Fruit fly (Drosophila melanogaster) whole organism, embryonic: ENCODE data around the gene CG34297.

Experiments
- Bgb ChIP-seq: fragments of 200-800 bp; sonication (Bioruptor generic); IDR thresholded peaks from 2 replicates; pipeline ENCODE4 v1.3.6; 2022; ENCODE audit warnings: missing biosample characterization, missing genetic modification characterization; ENCODE audit not compliant: partially characterized antibody
- CG10274 ChIP-seq: fragments of 200-800 bp; sonication (Bioruptor generic); optimal IDR thresholded peaks from 3 replicates; lab custom pipeline; 2017; ENCODE audit warnings: missing biosample characterization, mild to moderate bottlenecking, missing genetic modification characterization
- CG10366 ChIP-seq: fragments of 200-800 bp; sonication (Bioruptor generic); IDR thresholded peaks from 2 replicates; pipeline ENCODE4 v1.3.6; 2022; ENCODE audit warnings: missing biosample characterization, missing genetic modification characterization
- CG10431 ChIP-seq: fragments of 200-800 bp; sonication (Bioruptor generic); optimal IDR thresholded peaks from 3 replicates; lab custom pipeline; 2018; ENCODE audit warnings: missing biosample characterization, mild to moderate bottlenecking, missing genetic modification characterization
- CG11504 ChIP-seq: fragments of 200-800 bp; sonication (Bioruptor generic); optimal IDR thresholded peaks from 3 replicates; lab custom pipeline; 2019; ENCODE audit warnings: missing biosample characterization, mild to moderate bottlenecking, missing genetic modification characterization, moderate library complexity
- CG12391 ChIP-seq: fragments of 200-800 bp; sonication (Bioruptor generic); optimal IDR thresholded peaks from 3 replicates; lab custom pipeline; 2018; ENCODE audit warnings: missing biosample characterization, mild to moderate bottlenecking, missing genetic modification characterization, moderate library complexity
- CG13894 ChIP-seq: fragments of 200-800 bp; sonication (Bioruptor generic); optimal IDR thresholded peaks from 3 replicates; lab custom pipeline; 2018; ENCODE audit warnings: missing biosample characterization, mild to moderate bottlenecking, missing genetic modification characterization, moderate library complexity
- CG15011 ChIP-seq: fragments of 200-800 bp; sonication (Bioruptor generic); optimal IDR thresholded peaks from 3 replicates; lab custom pipeline; 2018; ENCODE audit warnings: missing biosample characterization, mild to moderate bottlenecking, missing genetic modification characterization
- CG15269 ChIP-seq: fragments of 200-800 bp; sonication (Bioruptor generic); optimal IDR thresholded peaks from 2 replicates; lab custom pipeline; 2018; ENCODE audit warnings: missing biosample characterization, mild to moderate bottlenecking, missing genetic modification characterization, moderate library complexity
- CG15479 ChIP-seq: fragments of 200-800 bp; sonication (Bioruptor generic); optimal IDR thresholded peaks from 3 replicates; lab custom pipeline; 2019; ENCODE audit warnings: missing biosample characterization, mild to moderate bottlenecking, missing genetic modification characterization, moderate library complexity
- CG16815 ChIP-seq: fragments of 200-800 bp; sonication (Bioruptor generic); optimal IDR thresholded peaks from 3 replicates; lab custom pipeline; 2017; ENCODE audit warnings: missing biosample characterization, mild to moderate bottlenecking, missing genetic modification characterization
- CG18262 ChIP-seq: fragments of 200-800 bp; optimal IDR thresholded peaks from 3 replicates; lab custom pipeline; 2019; ENCODE audit warnings: missing biosample characterization, mild to moderate bottlenecking, missing genetic modification characterization, moderate library complexity
- CG2889 ChIP-seq: fragments of 200-800 bp; sonication (Bioruptor generic); IDR thresholded peaks from 3 replicates; pipeline ENCODE4 v1.3.6; 2022; ENCODE audit warnings: missing biosample characterization, missing genetic modification characterization
- CG30431 ChIP-seq: fragments of 200-800 bp; sonication (Bioruptor generic); optimal IDR thresholded peaks from 2 replicates; lab custom pipeline; 2017; ENCODE audit warnings: missing biosample characterization, missing genetic modification characterization
- CG32532 ChIP-seq: fragments of 200-800 bp; sonication (Bioruptor generic); IDR thresholded peaks from 2 replicates; pipeline ENCODE4 v1.3.6; 2022; ENCODE audit warnings: missing biosample characterization, missing genetic modification characterization
- CG6683 ChIP-seq: fragments of 200-800 bp; sonication (Bioruptor generic); optimal IDR thresholded peaks from 2 replicates; lab custom pipeline; 2017; ENCODE audit warnings: missing biosample characterization, mild to moderate bottlenecking, missing genetic modification characterization, missing genetic modification reagents
- CG6791 ChIP-seq: fragments of 200-800 bp; sonication (Bioruptor generic); IDR thresholded peaks from 3 replicates; pipeline ENCODE4 v1.3.6; 2022; ENCODE audit warnings: missing biosample characterization, missing genetic modification characterization; ENCODE audit not compliant: partially characterized antibody
- CG7786 ChIP-seq: fragments of 200-800 bp; sonication (Bioruptor generic); optimal IDR thresholded peaks from 2 replicates; lab custom pipeline; 2016; ENCODE audit warnings: missing biosample characterization, missing genetic modification characterization
- CG7928 ChIP-seq: fragments of 200-800 bp; sonication (Bioruptor generic); optimal IDR thresholded peaks from 2 replicates; lab custom pipeline; 2017; ENCODE audit warnings: missing biosample characterization, mild to moderate bottlenecking, missing genetic modification characterization
- Camta ChIP-seq: fragments of 200-800 bp; sonication (Bioruptor generic); optimal IDR thresholded peaks from 2 replicates; lab custom pipeline; 2016; ENCODE audit warnings: missing biosample characterization, missing genetic modification characterization
- Dip3 ChIP-seq: fragments of 200-800 bp; sonication (Bioruptor generic); optimal IDR thresholded peaks from 3 replicates; lab custom pipeline; 2016; ENCODE audit warnings: missing biosample characterization, missing genetic modification characterization
- ERR ChIP-seq: fragments of 200-800 bp; sonication (Bioruptor generic); optimal IDR thresholded peaks from 2 replicates; lab custom pipeline; 2016; ENCODE audit warnings: missing biosample characterization, missing genetic modification characterization
- Fer3 ChIP-seq: fragments of 200-800 bp; sonication (Bioruptor generic); optimal IDR thresholded peaks from 2 replicates; lab custom pipeline; 2018; ENCODE audit warnings: missing biosample characterization, mild to moderate bottlenecking, missing genetic modification characterization, moderate library complexity
- HLH3B ChIP-seq: fragments of 200-800 bp; sonication (Bioruptor generic); IDR thresholded peaks from 2 replicates; pipeline ENCODE4 v1.3.6; 2022; ENCODE audit warnings: missing biosample characterization, missing genetic modification characterization
- Hand ChIP-seq: fragments of 200-800 bp; sonication (Bioruptor generic); optimal IDR thresholded peaks from 2 replicates; lab custom pipeline; 2017; ENCODE audit warnings: mild to moderate bottlenecking, missing biosample characterization, missing genetic modification reagents, missing genetic modification characterization
- Jarid2 ChIP-seq: fragments of 200-800 bp; sonication (Bioruptor generic); optimal IDR thresholded peaks from 3 replicates; lab custom pipeline; 2017; ENCODE audit warnings: mild to moderate bottlenecking, missing biosample characterization, missing genetic modification reagents, missing genetic modification characterization
- MESR4 ChIP-seq: fragments of 200-800 bp; sonication (Bioruptor generic); optimal IDR thresholded peaks from 2 replicates; lab custom pipeline; 2018; ENCODE audit warnings: missing biosample characterization, mild to moderate bottlenecking, missing genetic modification characterization, moderate library complexity
- Sry-β ChIP-seq: fragments of 200-800 bp; sonication (Bioruptor generic); optimal IDR thresholded peaks from 2 replicates; lab custom pipeline; 2018; ENCODE audit warnings: missing biosample characterization, mild to moderate bottlenecking, missing genetic modification characterization, moderate library complexity
- Stat92E ChIP-seq, 3 experiments: fragments of >200 bp in 2 of 3; fragments of 200-800 bp in 1 of 3; sonication (Bioruptor generic) in 1 of 3; optimal IDR thresholded peaks; 2 replicates each; lab custom pipeline; 2017 to 2019; ENCODE audit warnings: missing biosample characterization in 3 of 3, missing genetic modification characterization in 3 of 3, mild to moderate bottlenecking in 1 of 3, moderate library complexity in 1 of 3
- aop ChIP-seq: fragments of 200-800 bp; sonication (Bioruptor generic); IDR thresholded peaks from 2 replicates; pipeline ENCODE4 v1.3.6; 2022; ENCODE audit warnings: missing biosample characterization, missing genetic modification characterization
- az2 ChIP-seq: fragments of 200-800 bp; sonication (Bioruptor generic); optimal IDR thresholded peaks from 3 replicates; lab custom pipeline; 2016; ENCODE audit warnings: missing biosample characterization, missing genetic modification characterization
- bab2 ChIP-seq: fragments of 200-800 bp; sonication (Bioruptor generic); optimal IDR thresholded peaks from 2 replicates; lab custom pipeline; 2016; ENCODE audit warnings: missing biosample characterization, missing genetic modification characterization
- chinmo ChIP-seq: fragments of 200-800 bp; sonication (Bioruptor generic); IDR thresholded peaks from 4 replicates; pipeline ENCODE4 v1.3.6; 2022; ENCODE audit warnings: missing biosample characterization, missing genetic modification characterization; ENCODE audit not compliant: partially characterized antibody
- crp ChIP-seq, 2 experiments: fragments of 200-800 bp; sonication (Bioruptor generic); optimal IDR thresholded peaks; 2 replicates in 1 of 2; 3 replicates in 1 of 2; lab custom pipeline; 2017; ENCODE audit warnings: missing biosample characterization in 2 of 2, missing genetic modification characterization in 2 of 2, mild to moderate bottlenecking in 1 of 2, moderate library complexity in 1 of 2
- dan ChIP-seq: fragments of 200-800 bp; sonication (Bioruptor generic); IDR thresholded peaks from 2 replicates; pipeline ENCODE4 v1.3.6; 2022; ENCODE audit warnings: missing biosample characterization, missing genetic modification characterization
- h ChIP-seq: fragments of >200 bp; optimal IDR thresholded peaks from 2 replicates; lab custom pipeline; 2017
- hth ChIP-seq: fragments of >200 bp; optimal IDR thresholded peaks from 2 replicates; lab custom pipeline; 2017; ENCODE audit warnings: inconsistent platforms
- ind ChIP-seq: fragments of 200-800 bp; sonication (Bioruptor generic); optimal IDR thresholded peaks from 3 replicates; lab custom pipeline; 2016; ENCODE audit warnings: missing biosample characterization, missing genetic modification characterization
- lab ChIP-seq: fragments of 200-800 bp; sonication (Bioruptor generic); optimal IDR thresholded peaks from 3 replicates; lab custom pipeline; 2017; ENCODE audit warnings: missing biosample characterization, missing genetic modification characterization, mild to moderate bottlenecking, moderate library complexity, missing genetic modification reagents
- mam ChIP-seq: fragments of 200-800 bp; sonication (Bioruptor generic); optimal IDR thresholded peaks from 3 replicates; lab custom pipeline; 2016; ENCODE audit warnings: missing biosample characterization, missing genetic modification characterization
- nom ChIP-seq: fragments of 200-800 bp; sonication (Bioruptor generic); optimal IDR thresholded peaks from 2 replicates; lab custom pipeline; 2017; ENCODE audit warnings: missing biosample characterization, missing genetic modification characterization, mild to moderate bottlenecking, moderate library complexity, missing genetic modification reagents
- pnt ChIP-seq: fragments of 200-800 bp; sonication (Bioruptor generic); optimal IDR thresholded peaks from 3 replicates; lab custom pipeline; 2016; ENCODE audit warnings: missing biosample characterization, missing genetic modification characterization
- pum ChIP-seq: fragments of 200-800 bp; sonication (Bioruptor generic); optimal IDR thresholded peaks from 2 replicates; lab custom pipeline; 2016; ENCODE audit warnings: missing biosample characterization, missing genetic modification characterization
- repo ChIP-seq: fragments of 200-800 bp; sonication (Bioruptor generic); optimal IDR thresholded peaks from 2 replicates; lab custom pipeline; 2016; ENCODE audit warnings: missing biosample characterization, missing genetic modification characterization
- shn ChIP-seq: fragments of 200-800 bp; sonication (Bioruptor generic); optimal IDR thresholded peaks from 3 replicates; lab custom pipeline; 2016; ENCODE audit warnings: missing biosample characterization, missing genetic modification characterization
- sisA ChIP-seq: fragments of 200-800 bp; sonication (Bioruptor generic); IDR thresholded peaks from 2 replicates; pipeline ENCODE4 v1.3.6; 2022; ENCODE audit warnings: missing biosample characterization, missing genetic modification characterization
- stwl ChIP-seq: fragments of 200-800 bp; sonication (Bioruptor generic); optimal IDR thresholded peaks from 3 replicates; lab custom pipeline; 2018; ENCODE audit warnings: missing biosample characterization, mild to moderate bottlenecking, missing genetic modification characterization, moderate library complexity
- tna ChIP-seq: fragments of 200-800 bp; sonication (Bioruptor generic); IDR thresholded peaks from 2 replicates; pipeline ENCODE4 v1.3.6; 2022; ENCODE audit warnings: missing biosample characterization, missing genetic modification characterization; ENCODE audit not compliant: partially characterized antibody
- vvl ChIP-seq: fragments of 200-800 bp; sonication (Bioruptor generic); IDR thresholded peaks from 2 replicates; pipeline ENCODE4 v1.3.6; 2022; ENCODE audit warnings: missing biosample characterization, missing genetic modification characterization

Gene CG34297

dm6 chr3R:6760755-6761647, 13.2 kb upstream of the CG34297 start (continued):
- TF ChIP-seq stwl (no peak), chinmo (GFP tag; lab: Robert Waterston, UW) (no peak), CG15011 (GFP tag; lab: Kevin White, UChicago) (peak; percentile 41), aop (GFP tag; lab: Robert Waterston, UW) (no peak), Sry-β (no peak), mam (GFP tag; lab: Kevin White, UChicago) (peak; percentile 16), CG12391 (tag; lab: Kevin White, UChicago) (peak; percentile 56), ind (GFP tag; lab: Kevin White, UChicago) (peak; percentile 16), Camta (GFP tag; lab: Kevin White, UChicago) (no peak), CG6791 (GFP tag; lab: Robert Waterston, UW) (no peak; the same call in 2 of the 3 replicates), CG10274 (no peak), CG2889 (GFP tag; lab: Robert Waterston, UW) (no peak), CG7928 (GFP tag; lab: Kevin White, UChicago) (no peak), MESR4 (GFP tag; lab: Kevin White, UChicago) (no peak), CG6683 (peak; percentile 21), tna (GFP tag; lab: Robert Waterston, UW) (no peak), bab2 (GFP tag; lab: Kevin White, UChicago) (no peak), shn (GFP tag; lab: Kevin White, UChicago) (no peak), nom (peak; percentile 1), CG11504 (tag; lab: Kevin White, UChicago) (peak; percentile 65), dan (GFP tag; lab: Robert Waterston, UW) (no peak), HLH3B (no peak), hth (no peak), pum (GFP tag; lab: Kevin White, UChicago) (peak; percentile 14), CG32532 (GFP tag; lab: Robert Waterston, UW) (no peak), CG30431 (GFP tag; lab: Kevin White, UChicago) (no peak), Dip3 (GFP tag; lab: Kevin White, UChicago) (no peak), Hand (GFP tag; lab: Kevin White, UChicago) (no peak), CG13894 (tag; lab: Kevin White, UChicago) (no peak), CG10366 (no peak), sisA (GFP tag; lab: Robert Waterston, UW) (no peak), az2 (GFP tag; lab: Kevin White, UChicago) (peak; percentile 54), CG16815 (GFP tag; lab: Kevin White, UChicago) (peak; percentile 28), ERR (GFP tag; lab: Kevin White, UChicago) (no peak), lab (peak; percentile 54), Fer3 (tag; lab: Kevin White, UChicago) (peak; percentile 3), h (no peak), Jarid2 (no peak), pnt (GFP tag; lab: Kevin White, UChicago) (no peak), CG7786 (GFP tag; lab: Kevin White, UChicago) (no peak), repo (GFP tag; lab: Kevin White, UChicago) (no peak), CG15479 (GFP tag; lab: Kevin White, UChicago) (no peak), vvl (GFP tag; lab: Robert Waterston, UW) (no peak), CG18262 (tag; lab: Kevin White, UChicago) (peak; percentile 73), crp (GFP tag; optimal IDR thresholded peaks at IDR 0.05; lab: Kevin White, UChicago) (no peak), Bgb (GFP tag; lab: Robert Waterston, UW) (no peak), CG15269 (tag; lab: Kevin White, UChicago) (peak; percentile 39), Stat92E (GFP tag; optimal IDR thresholded peaks at IDR 0.05; lab: Kevin White, UChicago) (no peak), CG10431 (no peak)
